Worm (Caenorhabditis elegans) whole organism, L4 larva: ENCODE results near the gene Y45F3A.4.

ENCODE experiments used
- F37D6.2 ChIP-seq: sonication (generic microtip); optimal IDR thresholded peaks from 2 replicates; lab custom pipeline; 2016; ENCODE audit warnings: mild to moderate bottlenecking, missing genetic modification characterization, missing compliant biosample characterization
- F44E2.7 ChIP-seq: fragments of 200-800 bp; sonication (Bioruptor generic); IDR thresholded peaks from 2 replicates; pipeline ENCODE4 v2.1.2; 2022; ENCODE audit warnings: missing genetic modification characterization, missing compliant biosample characterization
- dpl-1 ChIP-seq: fragments of 150-350 bp; optimal IDR thresholded peaks from 2 replicates; lab custom pipeline; 2014; ENCODE audit warnings: missing biosample characterization, missing genetic modification reagents, missing genetic modification characterization
- duxl-1 ChIP-seq: sonication (generic microtip); optimal IDR thresholded peaks from 2 replicates; lab custom pipeline; 2016; ENCODE audit warnings: mild to moderate bottlenecking, missing genetic modification characterization, moderate library complexity, missing compliant biosample characterization; ENCODE audit not compliant: poor library complexity
- egl-27 ChIP-seq: sonication (generic microtip); optimal IDR thresholded peaks from 3 replicates; lab custom pipeline; 2017; ENCODE audit warnings: missing biosample characterization, missing genetic modification reagents, missing genetic modification characterization
- hlh-30 ChIP-seq: sonication (generic microtip); optimal IDR thresholded peaks from 2 replicates; lab custom pipeline; 2017; ENCODE audit warnings: antibody characterized with exemption, mild to moderate bottlenecking, missing genetic modification characterization, missing compliant biosample characterization; ENCODE audit not compliant: insufficient read depth
- hmg-1.1 ChIP-seq: fragments of 200-800 bp; sonication (Bioruptor generic); IDR thresholded peaks from 2 replicates; pipeline ENCODE4 v1.3.6; 2022; ENCODE audit warnings: missing genetic modification reagents, missing genetic modification characterization, missing compliant biosample characterization
- madf-5 ChIP-seq, 2 experiments: fragments of 200-800 bp; sonication (Bioruptor generic); IDR thresholded peaks; 2 replicates each; pipeline ENCODE4 v1.3.6; 2022; ENCODE audit warnings: missing compliant biosample characterization in 2 of 2, missing genetic modification characterization in 2 of 2
- skn-1 ChIP-seq: fragments of 150-350 bp; optimal IDR thresholded peaks from 2 replicates; lab custom pipeline; 2014; ENCODE audit warnings: missing biosample characterization, missing genetic modification characterization
- zag-1 ChIP-seq: fragments of 150-350 bp; optimal IDR thresholded peaks from 2 replicates; lab custom pipeline; 2014; ENCODE audit warnings: missing biosample characterization, missing genetic modification characterization

Y45F3A.4 gene

DNA sequence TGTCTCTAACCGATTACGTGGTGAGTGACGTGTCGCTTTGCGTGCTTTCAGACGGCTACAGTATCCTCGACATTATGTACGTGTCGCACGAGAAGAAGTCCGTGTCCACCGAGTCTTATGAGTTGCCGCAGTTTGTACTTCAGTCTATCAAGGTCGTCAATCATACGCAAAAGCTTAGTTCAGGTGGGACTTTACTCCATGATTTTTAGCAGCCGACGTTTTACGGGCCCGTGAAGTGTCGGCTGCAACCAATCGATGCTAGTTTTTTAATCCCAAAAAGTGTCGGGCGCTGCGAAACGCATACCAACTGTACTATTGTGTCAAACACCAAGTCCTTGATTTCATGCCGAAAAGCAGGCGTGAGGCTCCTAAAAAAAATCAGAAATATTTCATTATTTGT is 50.4 kb downstream of the Y45F3A.4 start:
- no peak for TF ChIP-seq zag-1 (tag; lab: Kevin White, UChicago)

DNA sequence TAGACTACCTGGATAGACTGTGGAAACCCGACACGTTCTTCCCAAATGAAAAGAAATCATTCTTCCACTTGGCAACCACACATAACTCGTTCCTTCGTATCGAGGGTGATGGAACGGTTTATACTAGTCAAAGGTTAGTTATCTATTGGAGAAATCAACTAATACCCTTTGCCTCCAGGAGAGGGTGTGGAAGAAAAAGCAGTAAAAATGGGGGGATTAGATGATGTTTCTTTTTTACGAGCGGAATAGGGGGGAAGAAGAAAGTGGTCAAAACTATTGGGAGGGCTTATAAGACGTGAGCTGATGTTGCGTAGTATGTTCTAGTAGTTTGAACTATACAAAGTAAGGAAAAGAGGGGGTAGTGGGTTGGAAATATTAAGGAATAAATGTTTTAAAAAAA is 52.2 kb downstream of the Y45F3A.4 start:
- TF ChIP-seq zag-1 (tag; lab: Kevin White, UChicago) (no peak), dpl-1 (GFP tag; lab: Kevin White, UChicago) (no peak), F44E2.7 (no peak), egl-27 (no peak), hmg-1.1 (GFP tag; lab: Robert Waterston, UW) (no peak), F37D6.2 (tag; lab: Kevin White, UChicago) (no peak), skn-1 (no peak), madf-5 (GFP tag; IDR thresholded peaks at IDR 0.05; lab: Robert Waterston, UW) (no peak), duxl-1 (tag; lab: Kevin White, UChicago) (no peak), hlh-30 (no peak)
